Fruit fly (Drosophila melanogaster) whole organism, adult: ENCODE data around the gene Nmd3.

Experiments
- CG11617 ChIP-seq: fragments of 200-800 bp; sonication (Bioruptor generic); optimal IDR thresholded peaks from 2 replicates; lab custom pipeline; 2017; ENCODE audit warnings: mild to moderate bottlenecking, missing biosample characterization, missing genetic modification reagents, missing genetic modification characterization
- CG12768 ChIP-seq: fragments of 200-800 bp; sonication (Bioruptor generic); optimal IDR thresholded peaks from 2 replicates; lab custom pipeline; 2017; ENCODE audit warnings: missing biosample characterization, missing genetic modification characterization, mild to moderate bottlenecking, moderate library complexity, missing genetic modification reagents
- CG14711 ChIP-seq: fragments of 200-800 bp; sonication (Bioruptor generic); optimal IDR thresholded peaks from 2 replicates; lab custom pipeline; 2018; ENCODE audit warnings: missing biosample characterization, mild to moderate bottlenecking, missing genetic modification characterization, moderate library complexity
- CG1620 ChIP-seq: fragments of 200-800 bp; sonication (Bioruptor generic); optimal IDR thresholded peaks from 2 replicates; lab custom pipeline; 2016; ENCODE audit warnings: missing biosample characterization, missing genetic modification characterization
- CG33017 ChIP-seq: fragments of 200-800 bp; sonication (Bioruptor generic); optimal IDR thresholded peaks from 2 replicates; lab custom pipeline; 2018; ENCODE audit warnings: missing biosample characterization, mild to moderate bottlenecking, missing genetic modification characterization, moderate library complexity
- CG5204 ChIP-seq: fragments of 200-800 bp; sonication (Bioruptor generic); optimal IDR thresholded peaks from 2 replicates; lab custom pipeline; 2016; ENCODE audit warnings: missing biosample characterization, missing genetic modification characterization
- CG7045 ChIP-seq: fragments of 200-800 bp; sonication (Bioruptor generic); optimal IDR thresholded peaks from 2 replicates; lab custom pipeline; 2017; ENCODE audit warnings: missing biosample characterization, mild to moderate bottlenecking, missing genetic modification characterization
- CG7101 ChIP-seq: fragments of 200-800 bp; sonication (Bioruptor generic); optimal IDR thresholded peaks from 2 replicates; lab custom pipeline; 2018; ENCODE audit warnings: missing biosample characterization, mild to moderate bottlenecking, missing genetic modification characterization, moderate library complexity
- Clk ChIP-seq: fragments of 200-800 bp; sonication (Bioruptor generic); optimal IDR thresholded peaks from 2 replicates; lab custom pipeline; 2017; ENCODE audit warnings: missing biosample characterization, missing genetic modification characterization
- Crg-1 ChIP-seq: fragments of 200-800 bp; sonication (Bioruptor generic); optimal IDR thresholded peaks from 2 replicates; lab custom pipeline; 2016; ENCODE audit warnings: missing biosample characterization, missing genetic modification characterization
- Hr96 ChIP-seq: fragments of 200-800 bp; sonication (Bioruptor generic); optimal IDR thresholded peaks from 2 replicates; lab custom pipeline; 2016; ENCODE audit warnings: missing biosample characterization, missing genetic modification characterization
- Mnt ChIP-seq: fragments of 200-800 bp; sonication (Bioruptor generic); optimal IDR thresholded peaks from 2 replicates; lab custom pipeline; 2016; ENCODE audit warnings: missing biosample characterization, mild to moderate bottlenecking, missing genetic modification characterization
- bab1 ChIP-seq: fragments of 200-800 bp; sonication (Bioruptor generic); optimal IDR thresholded peaks from 3 replicates; lab custom pipeline; 2019; ENCODE audit warnings: missing biosample characterization, mild to moderate bottlenecking, missing genetic modification characterization, moderate library complexity
- cic ChIP-seq: fragments of 200-800 bp; sonication (Bioruptor generic); optimal IDR thresholded peaks from 2 replicates; lab custom pipeline; 2017; ENCODE audit warnings: missing biosample characterization, mild to moderate bottlenecking, missing genetic modification characterization, moderate library complexity
- cnc ChIP-seq, 2 experiments: fragments of >200 bp; optimal IDR thresholded peaks; 2 replicates each; lab custom pipeline; 2017
- kay ChIP-seq: fragments of 200-800 bp; sonication (Bioruptor generic); peaks from one replicate; lab custom pipeline; 2016; ENCODE audit warnings: missing biosample characterization, missing genetic modification characterization, borderline replicate concordance
- ovo ChIP-seq: fragments of 200-800 bp; sonication (Bioruptor generic); optimal IDR thresholded peaks from 2 replicates; lab custom pipeline; 2016; ENCODE audit warnings: missing biosample characterization, missing genetic modification characterization
- pad ChIP-seq: fragments of 200-800 bp; sonication (Bioruptor generic); optimal IDR thresholded peaks from 3 replicates; lab custom pipeline; 2017; ENCODE audit warnings: missing biosample characterization, missing genetic modification characterization, mild to moderate bottlenecking, moderate library complexity, missing genetic modification reagents
- tj ChIP-seq: fragments of 200-800 bp; sonication (Bioruptor generic); optimal IDR thresholded peaks from 3 replicates; lab custom pipeline; 2017; ENCODE audit warnings: missing biosample characterization, mild to moderate bottlenecking, missing genetic modification characterization, moderate library complexity
- toe ChIP-seq: fragments of 200-800 bp; sonication (Bioruptor generic); optimal IDR thresholded peaks from 2 replicates; lab custom pipeline; 2016; ENCODE audit warnings: missing biosample characterization, missing genetic modification characterization

The Nmd3 gene

dm6 chrX:2199303-2199702 lies 14.8 kb upstream of the Nmd3 start:
- TF ChIP-seq CG1620 (GFP tag; lab: Kevin White, UChicago) (no peak), pad (peak; percentile 10), bab1 (no peak), cic (GFP tag; lab: Kevin White, UChicago) (peak; percentile 53), Mnt (GFP tag; lab: Kevin White, UChicago) (peak; percentile 14), CG12768 (GFP tag; lab: Kevin White, UChicago) (peak; percentile 6)

DNA sequence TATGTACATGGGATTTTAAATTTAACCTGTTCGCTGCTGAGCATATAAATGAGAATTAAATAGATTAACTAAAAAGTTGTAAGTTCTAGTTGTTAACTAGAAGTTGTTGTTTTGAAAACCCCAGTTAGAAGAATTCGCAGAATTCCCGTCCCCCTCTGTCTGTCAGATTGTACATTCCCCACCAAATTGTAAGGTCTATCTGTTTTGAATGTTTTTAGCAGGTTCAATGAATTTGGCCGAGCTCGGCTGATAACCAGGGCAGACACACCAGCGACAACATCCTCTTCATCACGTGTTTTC lies 13.8 kb upstream of the Nmd3 start:
- TF ChIP-seq Mnt (GFP tag; lab: Kevin White, UChicago): no peak
- TF ChIP-seq ovo (GFP tag; lab: Kevin White, UChicago): no peak
- TF ChIP-seq pad: no peak
- TF ChIP-seq bab1: no peak

- no peak for TF ChIP-seq ovo (GFP tag; lab: Kevin White, UChicago)
- no peak for TF ChIP-seq CG7101
- no peak for TF ChIP-seq bab1
These were observed 13.2 kb upstream of the Nmd3 start for dm6 chrX:2197414-2198271.

DNA sequence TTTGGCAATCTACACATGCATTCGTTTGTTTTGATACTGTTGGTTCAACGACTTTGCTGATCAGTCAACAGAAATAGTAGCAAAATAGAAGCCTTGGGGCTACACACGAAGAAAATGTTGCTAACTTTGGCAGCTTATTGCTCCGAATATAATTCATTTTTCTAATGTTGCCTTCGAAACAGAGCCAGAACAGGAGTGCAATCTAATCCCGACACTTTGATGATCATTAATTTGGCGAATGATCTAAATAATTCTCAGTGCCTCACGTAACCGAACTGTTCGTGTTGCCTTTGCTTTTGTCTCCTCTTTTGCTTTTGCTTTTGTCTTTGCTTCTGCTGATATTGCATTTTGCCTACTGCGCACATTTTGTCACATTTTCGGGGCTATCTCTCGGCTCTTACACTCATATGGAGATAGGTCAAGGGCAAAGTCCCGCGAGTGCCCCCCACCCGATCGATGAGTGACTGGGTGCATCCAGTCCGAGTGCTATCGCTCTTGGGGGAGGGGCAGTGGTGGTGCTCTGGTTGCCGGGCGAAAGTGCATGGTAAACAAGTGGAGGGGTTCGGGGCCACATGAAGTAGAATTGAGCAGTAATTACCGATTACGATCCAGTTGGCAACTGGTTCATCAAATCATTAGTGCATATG lies 11.7 kb upstream of the Nmd3 start:
- TF ChIP-seq cnc (optimal IDR thresholded peaks at IDR 0.05; lab: Kevin White, UChicago): no peak
- TF ChIP-seq ovo (GFP tag; lab: Kevin White, UChicago): no peak
- no peak for TF ChIP-seq Mnt (GFP tag; lab: Kevin White, UChicago)
- peak; percentile 90 for TF ChIP-seq tj (GFP tag; lab: Kevin White, UChicago)
- no peak for TF ChIP-seq CG1620 (GFP tag; lab: Kevin White, UChicago)
- TF ChIP-seq Crg-1 (GFP tag; lab: Kevin White, UChicago): no peak
- TF ChIP-seq CG14711 (tag; lab: Kevin White, UChicago): peak; percentile 71
- peak; percentile 90 for TF ChIP-seq bab1
- no peak for TF ChIP-seq CG12768 (GFP tag; lab: Kevin White, UChicago)
- peak; percentile 27 for TF ChIP-seq pad
- peak; percentile 41 for TF ChIP-seq Hr96
- no peak for TF ChIP-seq CG33017 (tag; lab: Kevin White, UChicago)
- no peak for TF ChIP-seq kay (GFP tag; lab: Kevin White, UChicago)
- TF ChIP-seq toe (GFP tag; lab: Kevin White, UChicago): no peak
- TF ChIP-seq CG7045 (GFP tag; lab: Kevin White, UChicago): no peak
- no peak for TF ChIP-seq cic (GFP tag; lab: Kevin White, UChicago)
- no peak for TF ChIP-seq CG5204 (GFP tag; lab: Kevin White, UChicago)
- peak; percentile 71 for TF ChIP-seq CG7101
- peak; percentile 25 for TF ChIP-seq CG11617
- TF ChIP-seq Clk (GFP tag; lab: Kevin White, UChicago): no peak

DNA sequence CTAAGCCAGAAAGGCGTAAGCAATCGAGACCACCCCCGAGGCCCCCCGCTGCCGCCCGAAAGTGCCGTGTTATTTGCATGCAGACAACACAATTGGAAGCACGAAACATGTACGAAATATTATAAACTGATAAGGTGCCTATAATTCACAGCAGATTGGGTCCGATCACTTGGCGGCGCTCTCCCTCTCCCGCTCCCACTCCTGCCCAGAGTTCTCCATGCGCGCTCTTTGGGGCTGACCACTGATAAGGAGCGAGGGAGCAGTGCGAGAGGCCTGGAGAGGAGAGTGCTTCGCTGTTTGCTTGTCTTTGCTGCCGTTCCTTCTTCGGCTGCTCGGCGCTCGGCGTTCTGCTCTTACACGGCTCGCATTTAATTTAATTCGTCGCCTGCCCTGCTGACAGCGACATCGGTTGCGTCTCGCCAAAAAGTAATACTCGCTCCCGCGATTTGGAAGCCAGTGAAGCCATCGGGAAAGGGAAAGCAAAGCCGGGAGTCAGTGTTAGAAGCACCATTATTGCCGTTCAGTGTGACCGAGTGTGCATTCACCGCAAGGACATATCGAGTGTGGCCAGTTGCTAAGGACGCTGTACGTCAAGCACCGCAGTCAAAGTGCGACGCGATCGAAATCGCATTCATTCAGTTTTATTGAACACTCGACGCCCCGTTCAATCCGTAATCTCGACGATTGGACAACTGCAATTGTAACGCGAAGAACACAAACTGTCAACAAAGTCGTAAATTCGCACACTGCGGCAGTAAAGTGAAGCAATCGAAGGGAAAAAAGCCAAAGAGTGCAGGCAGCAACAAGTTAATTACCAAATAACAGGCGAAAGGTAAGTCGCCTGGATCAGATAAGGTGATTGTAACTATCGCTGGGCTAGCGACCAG lies 10.0 kb upstream of the Nmd3 start:
- peak; percentile 46 for TF ChIP-seq tj (GFP tag; lab: Kevin White, UChicago)
- TF ChIP-seq pad: peak; percentile 92
- TF ChIP-seq CG11617: no peak
- TF ChIP-seq toe (GFP tag; lab: Kevin White, UChicago): no peak
- peak; percentile 34 for TF ChIP-seq Mnt (GFP tag; lab: Kevin White, UChicago)
- no peak for TF ChIP-seq bab1
- peak; percentile 13 for TF ChIP-seq CG1620 (GFP tag; lab: Kevin White, UChicago)
- TF ChIP-seq ovo (GFP tag; lab: Kevin White, UChicago): peak; percentile 37
- TF ChIP-seq CG12768 (GFP tag; lab: Kevin White, UChicago): no peak
- TF ChIP-seq CG7045 (GFP tag; lab: Kevin White, UChicago): no peak
- no peak for TF ChIP-seq Clk (GFP tag; lab: Kevin White, UChicago)
- TF ChIP-seq Crg-1 (GFP tag; lab: Kevin White, UChicago): no peak
- no peak for TF ChIP-seq CG5204 (GFP tag; lab: Kevin White, UChicago)
- no peak for TF ChIP-seq CG14711 (tag; lab: Kevin White, UChicago)
- no peak for TF ChIP-seq Hr96
- peak; percentile 81 for TF ChIP-seq cic (GFP tag; lab: Kevin White, UChicago)
- no peak for TF ChIP-seq cnc (optimal IDR thresholded peaks at IDR 0.05; lab: Kevin White, UChicago)
- no peak for TF ChIP-seq kay (GFP tag; lab: Kevin White, UChicago)
- no peak for TF ChIP-seq CG33017 (tag; lab: Kevin White, UChicago)
- TF ChIP-seq CG7101: no peak

dm6 chrX:2193809-2194207 lies 9.3 kb upstream of the Nmd3 start, which contains the start of gene CG14053:
TSS of gene CG14053 (minus strand) at chrX:2193909.
- no peak for TF ChIP-seq cnc (optimal IDR thresholded peaks at IDR 0.05; lab: Kevin White, UChicago)
- no peak for TF ChIP-seq Crg-1 (GFP tag; lab: Kevin White, UChicago)
